Worm (Caenorhabditis elegans) whole organism, midembryonic: ENCODE measurements around the gene rps-1.

Experiments
- T22C8.4 ChIP-seq: fragments of 200-800 bp; sonication (Bioruptor generic); IDR thresholded peaks from 2 replicates; pipeline ENCODE4 v1.3.6; 2022; ENCODE audit warnings: missing genetic modification characterization, missing compliant biosample characterization
- cog-1 ChIP-seq: sonication (generic microtip); optimal IDR thresholded peaks from 2 replicates; lab custom pipeline; 2016; ENCODE audit warnings: missing genetic modification characterization, missing compliant biosample characterization
- flt-1 ChIP-seq: fragments of 200-800 bp; sonication (Bioruptor generic); IDR thresholded peaks from 2 replicates; pipeline ENCODE4 v1.3.6; 2022; ENCODE audit warnings: missing genetic modification characterization, missing compliant biosample characterization
- klf-2 ChIP-seq: fragments of 200-800 bp; sonication (Bioruptor generic); conservative IDR thresholded peaks from 2 replicates; pipeline ENCODE4 v1.3.6; 2022; ENCODE audit warnings: missing genetic modification reagents, missing genetic modification characterization, missing compliant biosample characterization
- med-1 ChIP-seq: sonication (generic microtip); optimal IDR thresholded peaks from 2 replicates; lab custom pipeline; 2017; ENCODE audit warnings: missing genetic modification characterization, mild to moderate bottlenecking, missing compliant biosample characterization, antibody characterized with exemption, missing genetic modification reagents; ENCODE audit not compliant: insufficient read depth
- ref-1 ChIP-seq: fragments of 200-800 bp; sonication (Bioruptor generic); conservative IDR thresholded peaks from 2 replicates; pipeline ENCODE4 v1.3.6; 2022; ENCODE audit warnings: missing genetic modification reagents, missing genetic modification characterization, missing compliant biosample characterization
- tab-1 ChIP-seq: fragments of 200-800 bp; sonication (Bioruptor generic); IDR thresholded peaks from 2 replicates; pipeline ENCODE4 v1.3.6; 2022; ENCODE audit warnings: missing genetic modification characterization, missing compliant biosample characterization
- ztf-23 ChIP-seq: fragments of 200-800 bp; sonication (Bioruptor generic); IDR thresholded peaks from 2 replicates; pipeline ENCODE4 v1.3.6; 2022; ENCODE audit warnings: missing genetic modification reagents, missing genetic modification characterization, missing compliant biosample characterization
- ztf-29 ChIP-seq: fragments of 200-800 bp; sonication (Bioruptor generic); IDR thresholded peaks from 2 replicates; pipeline ENCODE4 v1.3.6; 2022; ENCODE audit warnings: missing genetic modification reagents, missing genetic modification characterization, missing compliant biosample characterization

rps-1 gene

DNA sequence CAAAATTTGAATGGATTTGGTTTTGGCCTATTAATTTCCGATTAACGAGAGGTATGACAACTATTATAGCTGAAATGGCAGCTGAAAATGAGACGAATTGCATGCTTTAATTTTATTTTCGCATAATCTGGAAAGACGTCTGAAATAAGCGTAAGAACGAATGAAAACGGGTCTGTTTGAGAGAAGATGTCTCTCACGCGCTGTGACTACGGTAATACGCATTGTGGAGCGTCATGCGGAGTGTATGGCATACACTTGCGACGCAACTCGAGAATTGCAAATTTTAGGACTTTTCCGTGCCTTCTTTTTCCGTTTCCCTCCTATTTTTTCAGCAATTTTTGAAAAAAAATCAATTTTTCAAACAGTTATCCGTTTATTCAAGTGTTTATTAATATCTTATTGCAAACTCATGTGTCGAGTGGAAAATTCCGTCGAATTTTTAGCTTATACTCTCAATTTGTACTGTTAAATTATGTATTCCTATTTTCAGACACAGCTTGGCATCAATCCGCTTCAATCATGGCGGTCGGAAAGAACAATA lies at the start of gene rps-1:
rps-1 (plus strand) TSS at position 491 of the 541 bp plus-strand sequence.
- TF ChIP-seq klf-2 (GFP tag; lab: Robert Waterston, UW), result 0 out of 2 replicates have a peak, but pooled peaks have one; percentile 44
- peak; percentile 22 for TF ChIP-seq med-1
- TF ChIP-seq tab-1 (GFP tag; lab: Robert Waterston, UW), result no peak
- peak; percentile 70 for TF ChIP-seq ztf-29 (GFP tag; lab: Robert Waterston, UW)
- TF ChIP-seq flt-1 (GFP tag; lab: Robert Waterston, UW), result peak; percentile 89
- TF ChIP-seq cog-1 (tag; lab: Kevin White, UChicago), result peak; percentile 83
- peak; percentile 89 for TF ChIP-seq ztf-23 (GFP tag; lab: Robert Waterston, UW)
- no peak for TF ChIP-seq ref-1 (GFP tag; lab: Robert Waterston, UW)
- peak; percentile 29 for TF ChIP-seq T22C8.4 (GFP tag; lab: Robert Waterston, UW)

DNA sequence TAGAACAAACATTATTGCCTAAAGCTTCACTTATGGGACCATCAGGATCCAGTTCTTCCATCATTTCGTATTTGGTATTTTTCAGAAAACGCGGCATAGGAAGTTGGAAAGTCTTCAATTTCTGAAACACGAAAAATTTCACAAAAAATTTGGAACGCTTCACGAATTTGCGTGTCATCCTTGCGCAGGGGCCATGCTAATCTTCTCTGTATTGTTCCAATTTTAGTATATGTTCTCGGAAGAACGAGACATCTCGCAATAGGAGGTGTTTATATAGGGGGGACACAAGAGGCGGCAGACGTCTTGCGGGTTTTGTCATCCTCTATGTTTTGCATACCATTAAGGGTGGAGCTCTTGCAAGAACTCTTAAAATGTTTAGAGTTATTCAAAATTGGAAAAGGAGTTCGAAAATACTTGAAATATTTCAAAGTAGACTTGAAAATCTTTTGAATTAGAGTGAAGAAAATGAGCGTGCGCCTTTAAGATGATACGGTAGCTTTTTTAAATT lies 49.0 kb upstream of the rps-1 start:
- TF ChIP-seq T22C8.4 (GFP tag; lab: Robert Waterston, UW), result peak; percentile 87
- TF ChIP-seq flt-1 (GFP tag; lab: Robert Waterston, UW), result peak; percentile 95
- TF ChIP-seq ref-1 (GFP tag; lab: Robert Waterston, UW), result peak; percentile 76
- peak; percentile 93 for TF ChIP-seq tab-1 (GFP tag; lab: Robert Waterston, UW)
- peak; percentile 83 for TF ChIP-seq klf-2 (GFP tag; lab: Robert Waterston, UW)
- TF ChIP-seq ztf-29 (GFP tag; lab: Robert Waterston, UW), result peak; percentile 87
- peak; percentile 91 for TF ChIP-seq ztf-23 (GFP tag; lab: Robert Waterston, UW)

DNA sequence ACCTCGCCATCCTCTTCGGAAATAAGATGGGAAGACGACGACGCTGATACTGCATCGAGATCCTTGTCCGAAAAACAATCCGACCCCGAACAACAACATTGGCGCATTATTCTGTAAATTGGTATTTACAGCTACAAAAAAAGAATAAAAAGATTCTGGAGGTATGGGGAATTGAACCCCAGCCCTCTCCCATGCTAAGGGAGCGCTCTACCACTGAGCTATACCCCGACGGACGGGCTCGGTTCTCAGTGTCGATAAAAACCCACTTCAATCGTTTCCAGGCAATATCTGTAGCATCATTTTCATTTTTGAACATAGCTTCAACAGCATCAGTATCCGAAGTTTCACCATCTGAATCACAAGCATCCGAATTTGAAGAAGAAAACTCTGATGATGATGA lies 46.9 kb upstream of the rps-1 start:
- peak; percentile 59; the same call in 1 of the 2 replicates for TF ChIP-seq ztf-23 (GFP tag; lab: Robert Waterston, UW)
- no peak; the same call in 1 of the 2 replicates for TF ChIP-seq flt-1 (GFP tag; lab: Robert Waterston, UW)
- TF ChIP-seq tab-1 (GFP tag; lab: Robert Waterston, UW), result peak; percentile 76
- peak; percentile 64 for TF ChIP-seq T22C8.4 (GFP tag; lab: Robert Waterston, UW)
- TF ChIP-seq ref-1 (GFP tag; lab: Robert Waterston, UW), result 0 out of 2 replicates have a peak, but pooled peaks have one; percentile 9

DNA sequence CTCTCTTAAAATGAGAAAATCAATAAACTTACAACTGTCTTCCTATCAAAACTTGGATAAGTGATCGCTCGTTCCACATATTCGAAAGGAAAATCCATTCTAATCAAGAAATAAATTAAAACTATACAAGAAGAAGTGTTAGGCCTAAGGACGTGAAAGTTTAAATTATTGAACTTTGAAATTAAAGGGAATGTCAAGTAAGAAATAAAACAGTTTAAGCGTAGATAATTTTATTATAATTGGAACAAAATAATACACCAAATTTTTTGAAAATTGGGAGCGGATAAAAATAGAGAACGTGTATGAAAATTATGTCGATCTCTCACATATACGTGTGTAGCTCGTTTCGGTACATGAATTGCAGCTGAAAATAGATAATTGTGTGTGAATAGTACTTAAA lies 46.3 kb upstream of the rps-1 start, which contains the start of gene C28A5.6:
C28A5.6 (minus strand) TSS at position 101 of the 400 bp plus-strand sequence.
- TF ChIP-seq tab-1 (GFP tag; lab: Robert Waterston, UW), result no peak

DNA sequence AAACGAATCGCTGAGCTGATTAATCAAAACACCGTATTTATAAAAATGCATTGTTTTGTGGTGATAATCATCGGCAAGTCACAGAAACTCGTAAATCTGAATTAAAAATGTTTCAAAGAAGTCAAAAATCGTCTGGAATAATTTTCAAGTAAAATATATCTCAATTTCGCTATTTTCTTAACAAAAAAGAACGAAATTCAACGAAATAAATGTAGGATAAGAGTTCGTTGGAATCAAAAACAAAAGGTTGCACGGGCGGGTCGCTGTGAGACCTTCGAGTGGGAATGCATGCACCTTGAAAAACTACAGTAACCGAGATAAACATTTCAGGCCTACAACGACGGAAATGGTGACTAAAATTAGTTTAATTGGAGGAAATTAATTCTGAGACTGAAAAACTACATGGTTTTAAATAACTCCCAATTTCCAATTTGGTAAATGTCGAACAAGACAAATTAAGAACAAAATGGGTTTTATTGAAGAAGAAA lies 41.4 kb upstream of the rps-1 start, which contains the start of gene C28A5.1:
C28A5.1 (minus strand) TSS at position 51 of the 488 bp plus-strand sequence.
- TF ChIP-seq tab-1 (GFP tag; lab: Robert Waterston, UW), result no peak
- TF ChIP-seq klf-2 (GFP tag; lab: Robert Waterston, UW), result no peak
- TF ChIP-seq cog-1 (tag; lab: Kevin White, UChicago), result no peak
- no peak for TF ChIP-seq flt-1 (GFP tag; lab: Robert Waterston, UW)
- TF ChIP-seq ref-1 (GFP tag; lab: Robert Waterston, UW), result no peak
- TF ChIP-seq T22C8.4 (GFP tag; lab: Robert Waterston, UW), result no peak
- TF ChIP-seq med-1, result no peak
- no peak for TF ChIP-seq ztf-29 (GFP tag; lab: Robert Waterston, UW)
- no peak for TF ChIP-seq ztf-23 (GFP tag; lab: Robert Waterston, UW)

DNA sequence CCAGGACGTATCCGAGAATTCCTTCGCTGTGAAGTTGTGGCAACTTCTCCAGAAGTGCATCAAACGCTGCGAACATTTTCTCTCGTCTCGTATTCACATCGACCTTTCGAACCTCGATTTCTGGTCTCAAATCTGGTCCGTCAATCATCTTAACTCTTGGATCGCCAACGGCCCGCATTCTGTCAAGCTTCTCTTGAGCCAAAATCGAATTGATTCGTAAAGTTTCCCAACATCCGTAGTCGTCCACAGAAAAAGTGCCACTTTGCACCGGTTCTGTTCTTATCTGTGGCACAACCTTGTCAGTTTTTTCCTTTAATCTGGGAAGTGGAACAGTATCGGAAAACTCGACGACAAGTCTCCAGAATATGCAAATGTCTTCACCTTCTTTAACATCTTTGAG lies 40.5 kb upstream of the rps-1 start:
- TF ChIP-seq T22C8.4 (GFP tag; lab: Robert Waterston, UW), result no peak
- TF ChIP-seq klf-2 (GFP tag; lab: Robert Waterston, UW), result no peak
- TF ChIP-seq flt-1 (GFP tag; lab: Robert Waterston, UW), result no peak
- no peak for TF ChIP-seq tab-1 (GFP tag; lab: Robert Waterston, UW)
- no peak for TF ChIP-seq med-1
- no peak for TF ChIP-seq ztf-23 (GFP tag; lab: Robert Waterston, UW)
- no peak for TF ChIP-seq cog-1 (tag; lab: Kevin White, UChicago)
- TF ChIP-seq ztf-29 (GFP tag; lab: Robert Waterston, UW), result no peak
- no peak for TF ChIP-seq ref-1 (GFP tag; lab: Robert Waterston, UW)

ce11 chrIII:4439493-4439983 lies 36.2 kb upstream of the rps-1 start, which contains the start of gene C28A5.2:
Gene C28A5.2 (minus strand): TSS chrIII:4439543.
- TF ChIP-seq ref-1 (GFP tag; lab: Robert Waterston, UW) (no peak), T22C8.4 (GFP tag; lab: Robert Waterston, UW) (no peak), ztf-29 (GFP tag; lab: Robert Waterston, UW) (no peak), flt-1 (GFP tag; lab: Robert Waterston, UW) (no peak), med-1 (no peak), ztf-23 (GFP tag; lab: Robert Waterston, UW) (no peak), cog-1 (tag; lab: Kevin White, UChicago) (no peak), tab-1 (GFP tag; lab: Robert Waterston, UW) (no peak), klf-2 (GFP tag; lab: Robert Waterston, UW) (no peak)

- TF ChIP-seq med-1 (no peak), ztf-29 (GFP tag; lab: Robert Waterston, UW) (no peak), cog-1 (tag; lab: Kevin White, UChicago) (no peak)
Measured at ce11 chrIII:4441781-4442180, 33.9 kb upstream of the rps-1 start, which contains the start of gene nex-3. Gene nex-3 (plus strand): TSS chrIII:4442081.

DNA sequence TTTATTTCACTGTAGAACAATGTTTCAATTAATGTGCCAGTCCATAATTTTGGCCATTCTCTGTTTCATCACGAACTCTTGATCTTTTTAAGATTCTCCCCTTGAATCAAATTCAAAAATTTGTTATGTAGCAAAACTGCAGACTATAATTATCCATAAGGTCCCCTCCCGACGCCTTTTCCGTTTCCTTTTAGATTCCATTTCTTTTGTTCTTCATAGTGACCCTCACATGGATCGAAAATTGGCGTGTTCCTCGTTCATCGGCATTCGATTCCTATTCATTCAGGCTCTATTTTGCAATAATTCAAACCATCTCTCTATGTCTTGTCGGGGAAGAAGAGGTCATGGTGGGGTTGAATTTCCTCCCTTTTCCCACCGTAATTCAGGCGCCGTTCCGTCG lies 31.2 kb upstream of the rps-1 start:
- TF ChIP-seq flt-1 (GFP tag; lab: Robert Waterston, UW), result no peak
